Worm (Caenorhabditis elegans) whole organism, L2 larva: ENCODE results near the gene shn-1.

ENCODE experiments used
- F13H6.1 ChIP-seq: sonication (generic microtip); optimal IDR thresholded peaks from 2 replicates; lab custom pipeline; 2016; ENCODE audit warnings: missing genetic modification characterization, missing compliant biosample characterization
- R02D3.7 ChIP-seq: fragments of 150-350 bp; optimal IDR thresholded peaks from 2 replicates; lab custom pipeline; 2014; ENCODE audit warnings: missing biosample characterization, missing genetic modification characterization
- aly-2 ChIP-seq: fragments of 150-350 bp; optimal IDR thresholded peaks from 2 replicates; lab custom pipeline; 2014; ENCODE audit warnings: missing biosample characterization, missing genetic modification characterization
- fos-1 ChIP-seq: fragments of 150-350 bp; optimal IDR thresholded peaks from 2 replicates; lab custom pipeline; 2014; ENCODE audit warnings: missing biosample characterization, missing genetic modification characterization
- lin-11 ChIP-seq: fragments of 150-350 bp; sonication (generic microtip); optimal IDR thresholded peaks from 2 replicates; lab custom pipeline; 2014; ENCODE audit warnings: missing biosample characterization, missing genetic modification characterization, inconsistent platforms, mixed read lengths
- nhr-11 ChIP-seq: fragments of 150-350 bp; optimal IDR thresholded peaks from 2 replicates; lab custom pipeline; 2014; ENCODE audit warnings: missing biosample characterization, missing genetic modification characterization
- nhr-6 ChIP-seq: fragments of 150-350 bp; optimal IDR thresholded peaks from 2 replicates; lab custom pipeline; 2014; ENCODE audit warnings: missing biosample characterization, missing genetic modification characterization
- nhr-77 ChIP-seq: fragments of 150-350 bp; optimal IDR thresholded peaks from 2 replicates; lab custom pipeline; 2014; ENCODE audit warnings: missing biosample characterization, missing genetic modification characterization
- snpc-4 ChIP-seq: fragments of 150-350 bp; optimal IDR thresholded peaks from 2 replicates; lab custom pipeline; 2014; ENCODE audit warnings: missing biosample characterization, missing genetic modification characterization
- unc-62 ChIP-seq: fragments of 150-350 bp; optimal IDR thresholded peaks from 2 replicates; lab custom pipeline; 2014; ENCODE audit warnings: missing biosample characterization, missing genetic modification reagents, missing genetic modification characterization

DNA sequence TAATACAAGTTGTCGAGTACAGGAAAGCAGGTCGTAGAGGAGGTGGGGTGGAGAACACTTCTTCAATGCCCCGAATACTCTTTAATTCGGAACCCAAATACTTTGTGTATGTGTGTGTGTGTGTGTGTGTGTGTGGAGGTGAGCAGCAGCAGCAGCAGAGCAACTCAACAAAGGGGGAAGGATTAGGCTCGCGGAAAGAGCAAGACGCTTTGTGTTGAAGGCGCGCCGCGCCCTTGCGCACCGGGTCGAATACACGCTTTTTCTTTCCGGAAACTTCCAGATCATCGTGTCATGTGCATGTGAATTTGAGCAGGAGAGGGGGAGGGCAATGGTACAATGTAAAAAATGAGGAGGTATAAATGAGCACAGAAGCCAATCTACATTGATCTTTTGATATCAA is 8.0 kb upstream of the shn-1 start:
- TF ChIP-seq lin-11 (tag; lab: Kevin White, UChicago), result no peak
- no peak for TF ChIP-seq fos-1 (tag; lab: Kevin White, UChicago)
- no peak for TF ChIP-seq unc-62 (GFP tag; lab: Kevin White, UChicago)
- no peak for TF ChIP-seq nhr-11 (tag; lab: Kevin White, UChicago)
- no peak for TF ChIP-seq F13H6.1 (tag; lab: Kevin White, UChicago)
- TF ChIP-seq nhr-6 (tag; lab: Kevin White, UChicago), result no peak
- TF ChIP-seq snpc-4 (tag; lab: Kevin White, UChicago), result no peak
- TF ChIP-seq R02D3.7 (tag; lab: Kevin White, UChicago), result no peak
- TF ChIP-seq nhr-77 (tag; lab: Kevin White, UChicago), result no peak
- TF ChIP-seq aly-2 (tag; lab: Kevin White, UChicago), result no peak
